Fruit fly (Drosophila melanogaster) whole organism, prepupa: Measurements from ENCODE around the gene LysD.

Experiments used
- CG32006 ChIP-seq: fragments of 200-800 bp; sonication (Bioruptor generic); optimal IDR thresholded peaks from 3 replicates; lab custom pipeline; 2017; ENCODE audit warnings: missing biosample characterization, mild to moderate bottlenecking, missing genetic modification characterization
- CG7368 ChIP-seq: fragments of 200-800 bp; sonication (Bioruptor generic); optimal IDR thresholded peaks from 3 replicates; lab custom pipeline; 2016; ENCODE audit warnings: missing biosample characterization, missing genetic modification characterization
- Gug ChIP-seq: fragments of 200-800 bp; sonication (Bioruptor generic); IDR thresholded peaks from 2 replicates; pipeline ENCODE4 v1.3.6; 2022; ENCODE audit warnings: missing biosample characterization, missing genetic modification characterization
- cyc ChIP-seq: fragments of 200-800 bp; sonication (Bioruptor generic); optimal IDR thresholded peaks from 3 replicates; lab custom pipeline; 2016; ENCODE audit warnings: missing biosample characterization, missing genetic modification characterization

DNA sequence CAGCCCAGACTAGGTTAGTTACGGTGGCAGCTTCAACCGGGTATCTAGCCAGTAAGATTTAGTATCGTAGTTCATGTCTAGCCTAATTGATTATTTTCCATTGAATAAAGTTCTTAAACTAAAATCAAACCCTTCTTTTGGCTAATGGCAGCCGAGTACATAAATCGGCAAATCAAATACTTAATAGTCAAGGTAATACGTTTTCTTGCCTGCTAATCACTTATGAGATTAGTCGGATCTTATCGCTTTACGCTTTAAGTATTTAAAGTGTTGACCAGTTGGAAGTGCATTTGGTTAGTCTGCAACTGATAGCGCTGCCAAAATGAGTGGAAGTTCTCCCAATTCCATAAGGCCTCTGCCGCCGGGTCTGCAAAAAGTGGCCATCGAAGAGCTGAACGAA is 21.6 kb upstream of the LysD start, which contains the start of gene CG33965:
- TF ChIP-seq Gug (GFP tag; lab: Robert Waterston, UW) (no peak), CG32006 (GFP tag; lab: Kevin White, UChicago) (no peak), CG7368 (GFP tag; lab: Kevin White, UChicago) (no peak), cyc (GFP tag; lab: Kevin White, UChicago) (no peak)
